Fruit fly (Drosophila melanogaster): ENCODE measurements around the gene cdi.

dm6 chr3R:19101267-19101840 is 7.3 kb upstream of the cdi start:
- TF ChIP-seq CG8478 (optimal IDR thresholded peaks at IDR 0.05): no peak
- no peak for TF ChIP-seq CTCF (optimal IDR thresholded peaks at IDR 0.05)
